Fruit fly (Drosophila melanogaster) whole organism, larva: Measurements from ENCODE around the gene CG5614.

ENCODE experiments used
- noc ChIP-seq: fragments of 200-800 bp; sonication (Bioruptor generic); optimal IDR thresholded peaks from 3 replicates; lab custom pipeline; 2019; ENCODE audit warnings: missing biosample characterization, mild to moderate bottlenecking, missing genetic modification characterization, moderate library complexity

The CG5614 gene

dm6 chr3R:15779505-15779904, at the start of gene CG5614:
Gene CG5614 (plus strand): TSS chr3R:15779805.
- TF ChIP-seq noc (tag; lab: Kevin White, UChicago): no peak

dm6 chr3R:15730629-15731028, 49.0 kb upstream of the CG5614 start:
- TF ChIP-seq noc (tag; lab: Kevin White, UChicago): no peak

dm6 chr3R:15731446-15731845, 48.2 kb upstream of the CG5614 start, which contains the start of gene CG34274:
Gene CG34274 (plus strand): TSS chr3R:15731746.
- no peak for TF ChIP-seq noc (tag; lab: Kevin White, UChicago)

dm6 chr3R:15744354-15744753, 35.3 kb upstream of the CG5614 start, which contains the start of gene CG4520:
Gene CG4520 (plus strand): TSS chr3R:15744654.
- no peak for TF ChIP-seq noc (tag; lab: Kevin White, UChicago)

dm6 chr3R:15762815-15763214, 16.8 kb upstream of the CG5614 start, which contains the start of gene CG12784:
Gene CG12784 (plus strand): TSS chr3R:15763115.
- no peak for TF ChIP-seq noc (tag; lab: Kevin White, UChicago)

- TF ChIP-seq noc (tag; lab: Kevin White, UChicago): no peak
Measured at dm6 chr3R:15767338-15767737, 12.3 kb upstream of the CG5614 start, which contains the start of gene CG5623. Gene CG5623 (minus strand): TSS chr3R:15767438.

- no peak for TF ChIP-seq noc (tag; lab: Kevin White, UChicago)
Measured at dm6 chr3R:15768900-15769299, 10.7 kb upstream of the CG5614 start.

- no peak for TF ChIP-seq noc (tag; lab: Kevin White, UChicago)
Measured at dm6 chr3R:15774128-15774527, 5.5 kb upstream of the CG5614 start, which contains the start of gene Ttc26. Gene Ttc26 (plus strand): TSS chr3R:15774416.

dm6 chr3R:15775242-15775641, 4.4 kb upstream of the CG5614 start, which contains the start of gene CG45207:
Gene CG45207 (minus strand): TSS chr3R:15775342.
- no peak for TF ChIP-seq noc (tag; lab: Kevin White, UChicago)

dm6 chr3R:15784298-15784697, 4.7 kb downstream of the CG5614 start:
- TF ChIP-seq noc (tag; lab: Kevin White, UChicago): no peak

- no peak for TF ChIP-seq noc (tag; lab: Kevin White, UChicago)
Measured at dm6 chr3R:15786538-15786937, 6.9 kb downstream of the CG5614 start, which contains the start of gene CG9590. Gene CG9590 (plus strand): TSS chr3R:15786703.

dm6 chr3R:15788221-15788620, 8.6 kb downstream of the CG5614 start, which contains the start of gene Uros2:
Gene Uros2 (plus strand): TSS chr3R:15788521.
- no peak for TF ChIP-seq noc (tag; lab: Kevin White, UChicago)

- no peak for TF ChIP-seq noc (tag; lab: Kevin White, UChicago)
Measured at dm6 chr3R:15792427-15792826, 12.8 kb downstream of the CG5614 start, which contains the start of gene Acyp2. Gene Acyp2 (plus strand): TSS chr3R:15792688.

- TF ChIP-seq noc (tag; lab: Kevin White, UChicago): peak; percentile 33
Measured at dm6 chr3R:15793372-15793802, 13.8 kb downstream of the CG5614 start, which contains the start of gene nsl1. Gene nsl1 (plus strand): TSS chr3R:15793782.

- no peak for TF ChIP-seq noc (tag; lab: Kevin White, UChicago)
Measured at dm6 chr3R:15794258-15794727, 14.7 kb downstream of the CG5614 start.

dm6 chr3R:15802006-15802405, 22.4 kb downstream of the CG5614 start, which contains the start of gene CG9593:
Gene CG9593 (plus strand): TSS chr3R:15802275.
- no peak for TF ChIP-seq noc (tag; lab: Kevin White, UChicago)
